Fruit fly (Drosophila melanogaster): ENCODE data around the gene wrm1.
A peak's percentile ranks its signal among the peaks of the same experiment; 100 is the strongest.

Gene wrm1

DNA sequence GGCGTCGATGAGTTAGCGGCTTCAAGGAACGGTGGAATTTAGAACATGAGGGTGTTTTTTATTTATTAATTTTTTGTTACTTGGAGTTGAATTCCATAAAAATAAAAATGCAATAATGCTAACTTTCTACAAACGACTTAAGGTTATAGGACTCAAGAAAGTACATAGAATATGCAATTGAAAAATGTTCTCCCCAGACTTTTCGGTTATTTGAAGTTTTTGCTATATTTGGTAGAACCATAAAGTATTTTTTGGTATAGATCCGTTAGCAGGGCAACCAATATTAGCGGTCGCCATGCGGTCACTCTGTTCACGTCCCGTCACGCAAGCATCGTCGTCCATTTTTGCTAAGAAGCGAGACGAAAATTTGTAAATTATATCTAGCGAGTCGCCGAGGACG, 34.5 kb upstream of the wrm1 start, which contains the start of gene akirin:
Gene akirin, plus strand, starts transcription at position 301 of the 400 bp plus-strand sequence.
- TF ChIP-seq CG32264 (GFP tag; optimal IDR thresholded peaks at IDR 0.05) (no peak), Sp1 (GFP tag; optimal IDR thresholded peaks at IDR 0.05) (no peak), usp (GFP tag; optimal IDR thresholded peaks at IDR 0.05) (no peak), Dif (GFP tag; optimal IDR thresholded peaks at IDR 0.05; ENCODE audit: partially characterized antibody) (no peak), Vsx2 (GFP tag; optimal IDR thresholded peaks at IDR 0.05; ENCODE audit: partially characterized antibody) (no peak), Hnf4 (GFP tag; optimal IDR thresholded peaks at IDR 0.05) (no peak), Myc (optimal IDR thresholded peaks at IDR 0.05) (peak; percentile 4), sv (GFP tag; optimal IDR thresholded peaks at IDR 0.05) (no peak)

DNA sequence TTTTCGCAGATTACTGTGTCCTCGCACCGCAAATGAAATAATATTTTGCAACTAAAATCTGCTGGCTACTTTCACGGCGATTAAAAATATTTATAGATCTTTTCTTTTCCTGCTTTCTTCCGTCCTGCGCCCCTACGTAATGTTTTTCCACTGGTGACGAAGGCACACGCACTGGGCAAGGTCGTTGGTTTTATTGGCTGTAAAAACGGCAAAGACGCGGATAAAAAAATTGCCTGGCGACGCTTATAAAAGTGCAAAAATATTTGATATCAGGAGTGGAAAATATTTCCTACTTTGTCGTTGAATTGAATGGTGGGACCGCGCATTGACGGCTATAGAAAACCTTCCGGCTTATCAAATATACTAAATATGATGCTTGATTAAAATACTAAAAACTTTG, 33.9 kb upstream of the wrm1 start, which contains the start of gene Sh3beta:
Gene Sh3beta, minus strand, starts transcription at position 327 of the 400 bp plus-strand sequence.
- TF ChIP-seq sage (GFP tag; optimal IDR thresholded peaks at IDR 0.05) (peak; percentile 20), dmrt93B (GFP tag; optimal IDR thresholded peaks at IDR 0.05) (no peak)

DNA sequence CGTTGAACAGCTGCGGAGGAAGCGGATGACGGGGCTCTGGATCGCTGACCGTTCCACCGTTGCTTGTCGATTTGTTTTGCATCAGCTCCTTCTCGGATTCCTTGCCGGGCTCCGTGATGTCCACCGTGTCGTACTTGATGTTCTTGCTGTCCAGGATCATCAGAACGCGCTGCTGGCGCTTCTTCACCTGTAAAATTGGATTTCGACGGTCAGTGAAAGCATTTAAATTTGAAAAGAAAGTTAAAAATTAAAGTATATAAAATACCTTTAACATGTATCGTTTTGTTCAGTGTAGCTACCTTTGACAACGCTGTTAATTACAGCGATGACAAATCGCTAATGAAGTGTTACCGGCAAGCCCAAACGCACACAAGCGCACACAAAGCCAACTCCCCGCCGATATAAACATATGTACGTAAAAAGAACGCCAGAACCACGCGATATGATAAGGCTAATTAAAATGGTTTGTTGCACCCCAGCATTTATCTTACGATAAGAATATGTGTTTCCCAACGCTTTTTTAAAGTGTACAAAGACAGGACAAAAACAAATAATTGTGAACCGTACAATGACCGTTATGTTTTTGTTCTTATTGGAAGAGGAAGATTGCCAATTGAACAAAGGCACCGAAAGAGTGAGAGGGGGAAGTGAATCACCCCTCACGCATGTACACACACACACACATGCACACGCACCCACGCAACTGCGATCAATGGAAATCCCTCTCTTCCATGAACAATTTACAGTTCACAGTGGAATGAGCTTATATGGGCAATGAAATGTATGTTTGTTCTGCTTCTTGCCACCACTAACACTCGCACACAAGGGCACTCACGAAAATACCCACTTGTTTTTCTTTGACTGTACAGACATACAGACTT, 33.0 kb upstream of the wrm1 start:
- TF ChIP-seq Hnf4 (GFP tag; optimal IDR thresholded peaks at IDR 0.05): peak; percentile 41
- TF ChIP-seq Vsx2 (GFP tag; optimal IDR thresholded peaks at IDR 0.05; ENCODE audit: partially characterized antibody): peak; percentile 97
- TF ChIP-seq Rel (GFP tag; optimal IDR thresholded peaks at IDR 0.05): no peak
- peak; percentile 81 for TF ChIP-seq Rel (tag; optimal IDR thresholded peaks at IDR 0.05)
- peak; percentile 30 for TF ChIP-seq woc (GFP tag; optimal IDR thresholded peaks at IDR 0.05)
- TF ChIP-seq foxo (GFP tag; optimal IDR thresholded peaks at IDR 0.05): peak in 1 of 2 experiments; percentile 2
- TF ChIP-seq sage (GFP tag; optimal IDR thresholded peaks at IDR 0.05): peak; percentile 12
- TF ChIP-seq Abd-B (GFP tag; optimal IDR thresholded peaks at IDR 0.05): no peak
- TF ChIP-seq Jra (GFP tag; optimal IDR thresholded peaks at IDR 0.05): peak; percentile 65
- TF ChIP-seq rgr (GFP tag; optimal IDR thresholded peaks at IDR 0.05): peak; percentile 10
- no peak for TF ChIP-seq Mio (GFP tag; optimal IDR thresholded peaks at IDR 0.05)
- no peak for TF ChIP-seq usp (GFP tag; optimal IDR thresholded peaks at IDR 0.05)
- TF ChIP-seq Myc (optimal IDR thresholded peaks at IDR 0.05): no peak
- peak; percentile 33 for TF ChIP-seq HLH106 (tag; optimal IDR thresholded peaks at IDR 0.05)
- TF ChIP-seq fru (GFP tag; optimal IDR thresholded peaks at IDR 0.05): peak; percentile 34
- TF ChIP-seq Sp1 (GFP tag; optimal IDR thresholded peaks at IDR 0.05): peak; percentile 7
- TF ChIP-seq Dfd (GFP tag; optimal IDR thresholded peaks at IDR 0.05): no peak
- TF ChIP-seq h (GFP tag; optimal IDR thresholded peaks at IDR 0.05): peak; percentile 16

DNA sequence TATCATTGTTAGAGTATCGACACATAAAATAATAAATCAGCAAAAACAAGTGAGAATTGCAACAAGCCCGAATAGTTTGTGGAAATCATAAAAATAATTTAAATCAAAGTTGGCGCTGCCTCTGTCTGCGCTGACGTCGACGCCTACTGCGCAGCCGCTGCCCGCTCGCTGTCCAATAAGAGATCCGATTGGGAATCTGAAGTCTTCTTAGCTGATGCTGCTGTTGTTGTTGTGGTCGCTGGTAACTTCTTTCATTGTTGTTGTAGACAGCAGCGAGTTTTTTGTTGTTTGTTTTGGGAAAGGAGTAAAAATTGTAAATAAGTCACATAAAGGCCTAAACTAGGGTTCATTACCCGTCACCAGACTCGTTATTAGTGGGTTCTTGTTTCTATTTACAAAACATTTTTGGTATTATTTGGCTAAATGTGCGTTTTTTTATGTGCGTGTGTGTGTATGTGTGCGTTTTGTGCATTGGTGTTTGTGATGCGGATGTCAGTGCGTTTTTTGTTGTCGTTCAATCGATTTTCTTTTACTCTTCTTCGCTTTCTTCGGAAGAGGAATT, 29.8 kb upstream of the wrm1 start:
- TF ChIP-seq psq (GFP tag; optimal IDR thresholded peaks at IDR 0.05) (peak; percentile 7), Mio (GFP tag; optimal IDR thresholded peaks at IDR 0.05) (no peak)

DNA sequence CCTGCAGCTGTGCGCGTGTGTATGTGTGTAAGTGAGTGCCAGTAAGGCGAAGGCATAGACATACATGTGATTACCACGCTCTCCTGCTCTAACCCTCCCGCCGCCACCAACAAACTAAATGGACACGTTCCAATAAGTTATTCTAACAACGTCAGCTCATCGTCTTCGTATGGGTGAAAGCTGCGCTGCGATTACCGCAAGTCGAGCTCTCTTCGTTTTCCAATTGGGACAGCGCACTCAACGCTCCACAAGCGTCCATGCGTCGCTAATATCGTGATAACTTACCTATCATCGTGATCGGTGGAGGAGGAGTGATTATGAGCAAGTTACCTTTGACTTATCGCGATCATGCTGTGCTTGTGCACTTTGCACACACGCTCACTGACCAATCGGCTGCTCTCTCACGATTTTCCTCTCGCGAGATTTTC, 26.1 kb upstream of the wrm1 start:
- TF ChIP-seq br (GFP tag; optimal IDR thresholded peaks at IDR 0.05): no peak
- TF ChIP-seq dmrt93B (GFP tag; optimal IDR thresholded peaks at IDR 0.05): no peak
- TF ChIP-seq fru (GFP tag; optimal IDR thresholded peaks at IDR 0.05): no peak
- no peak for TF ChIP-seq Abd-B (GFP tag; optimal IDR thresholded peaks at IDR 0.05)
- no peak for TF ChIP-seq N (GFP tag; optimal IDR thresholded peaks at IDR 0.05)
- no peak for TF ChIP-seq OdsH (GFP tag; optimal IDR thresholded peaks at IDR 0.05)
- TF ChIP-seq HLH106 (tag; optimal IDR thresholded peaks at IDR 0.05): peak; percentile 8
- no peak for TF ChIP-seq lola (GFP tag; optimal IDR thresholded peaks at IDR 0.05)
- TF ChIP-seq Hnf4 (GFP tag; optimal IDR thresholded peaks at IDR 0.05): no peak
- TF ChIP-seq h (GFP tag; optimal IDR thresholded peaks at IDR 0.05): peak; percentile 23
- no peak for TF ChIP-seq CrebA (GFP tag; optimal IDR thresholded peaks at IDR 0.05; ENCODE audit: borderline replicate concordance)
- TF ChIP-seq Hr83 (GFP tag; optimal IDR thresholded peaks at IDR 0.05; ENCODE audit: poor library complexity, severe bottlenecking): no peak
- TF ChIP-seq GATAd (GFP tag; optimal IDR thresholded peaks at IDR 0.05): no peak
- TF ChIP-seq CG32264 (GFP tag; optimal IDR thresholded peaks at IDR 0.05): no peak

Data from whole organism, wandering third instar larva.